Worm (Caenorhabditis elegans) whole organism, L2 larva: ENCODE measurements around the gene T02H6.6.

ENCODE experiments used
- C34F6.9 ChIP-seq: fragments of 150-350 bp; optimal IDR thresholded peaks from 2 replicates; lab custom pipeline; 2014; ENCODE audit warnings: missing biosample characterization, missing genetic modification characterization
- F13H6.1 ChIP-seq: sonication (generic microtip); optimal IDR thresholded peaks from 2 replicates; lab custom pipeline; 2016; ENCODE audit warnings: missing genetic modification characterization, missing compliant biosample characterization
- R02D3.7 ChIP-seq: fragments of 150-350 bp; optimal IDR thresholded peaks from 2 replicates; lab custom pipeline; 2014; ENCODE audit warnings: missing biosample characterization, missing genetic modification characterization
- aly-2 ChIP-seq: fragments of 150-350 bp; optimal IDR thresholded peaks from 2 replicates; lab custom pipeline; 2014; ENCODE audit warnings: missing biosample characterization, missing genetic modification characterization
- ama-1 ChIP-seq: fragments of 150-350 bp; optimal IDR thresholded peaks from 2 replicates; lab custom pipeline; 2018; ENCODE audit warnings: inconsistent platforms
- blmp-1 ChIP-seq: sonication (generic microtip); optimal IDR thresholded peaks from 2 replicates; lab custom pipeline; 2017; ENCODE audit warnings: missing genetic modification characterization, mild to moderate bottlenecking, missing compliant biosample characterization, antibody characterized with exemption, moderate library complexity; ENCODE audit not compliant: insufficient read depth
- ceh-16 ChIP-seq: fragments of 150-350 bp; optimal IDR thresholded peaks from 2 replicates; lab custom pipeline; 2014; ENCODE audit warnings: missing biosample characterization, missing genetic modification characterization
- ceh-82 ChIP-seq: fragments of 150-350 bp; optimal IDR thresholded peaks from 2 replicates; lab custom pipeline; 2014; ENCODE audit warnings: missing biosample characterization, missing genetic modification characterization
- dmd-4 ChIP-seq: sonication (generic microtip); optimal IDR thresholded peaks from 2 replicates; lab custom pipeline; 2017; ENCODE audit warnings: missing biosample characterization, missing genetic modification characterization
- egl-27 ChIP-seq: sonication (generic microtip); optimal IDR thresholded peaks from 3 replicates; lab custom pipeline; 2017; ENCODE audit warnings: missing biosample characterization, missing genetic modification reagents, missing genetic modification characterization
- elt-1 ChIP-seq: fragments of 150-350 bp; optimal IDR thresholded peaks from 2 replicates; lab custom pipeline; 2014; ENCODE audit warnings: missing biosample characterization, missing genetic modification characterization
- elt-3 ChIP-seq: sonication (generic microtip); optimal IDR thresholded peaks from 2 replicates; lab custom pipeline; 2017; ENCODE audit warnings: missing biosample characterization, missing genetic modification characterization
- fos-1 ChIP-seq: fragments of 150-350 bp; optimal IDR thresholded peaks from 2 replicates; lab custom pipeline; 2014; ENCODE audit warnings: missing biosample characterization, missing genetic modification characterization
- gmeb-1 ChIP-seq: fragments of 150-350 bp; optimal IDR thresholded peaks from 2 replicates; lab custom pipeline; 2014; ENCODE audit warnings: missing biosample characterization, missing genetic modification characterization
- lin-11 ChIP-seq: fragments of 150-350 bp; sonication (generic microtip); optimal IDR thresholded peaks from 2 replicates; lab custom pipeline; 2014; ENCODE audit warnings: missing biosample characterization, missing genetic modification characterization, inconsistent platforms, mixed read lengths
- lin-13 ChIP-seq: fragments of 150-350 bp; optimal IDR thresholded peaks from 2 replicates; lab custom pipeline; 2014; ENCODE audit warnings: missing biosample characterization, missing genetic modification reagents, missing genetic modification characterization
- lin-39 ChIP-seq: fragments of 150-350 bp; optimal IDR thresholded peaks from 2 replicates; lab custom pipeline; 2014; ENCODE audit warnings: missing biosample characterization, missing genetic modification reagents, missing genetic modification characterization
- lsy-2 ChIP-seq, 2 experiments: fragments of 150-350 bp in 1 of 2; sonication (generic microtip) in 1 of 2; optimal IDR thresholded peaks; 2 replicates each; lab custom pipeline; 2014 to 2017; ENCODE audit warnings: missing biosample characterization in 2 of 2, missing genetic modification characterization in 2 of 2
- mab-5 ChIP-seq: fragments of 150-350 bp; optimal IDR thresholded peaks from 2 replicates; lab custom pipeline; 2014; ENCODE audit warnings: missing biosample characterization, missing genetic modification characterization
- mbf-1 ChIP-seq: sonication (generic microtip); optimal IDR thresholded peaks from 2 replicates; lab custom pipeline; 2017; ENCODE audit warnings: missing biosample characterization, missing genetic modification characterization
- mdl-1 ChIP-seq, 2 experiments: fragments of 150-350 bp in 1 of 2; sonication (generic microtip) in 1 of 2; optimal IDR thresholded peaks; 2 replicates each; lab custom pipeline; 2017; ENCODE audit warnings: missing biosample characterization in 2 of 2, missing genetic modification characterization in 2 of 2
- nhr-11 ChIP-seq: fragments of 150-350 bp; optimal IDR thresholded peaks from 2 replicates; lab custom pipeline; 2014; ENCODE audit warnings: missing biosample characterization, missing genetic modification characterization
- nhr-129 ChIP-seq: fragments of 150-350 bp; optimal IDR thresholded peaks from 2 replicates; lab custom pipeline; 2014; ENCODE audit warnings: missing biosample characterization, missing genetic modification characterization
- nhr-21 ChIP-seq: fragments of 150-350 bp; optimal IDR thresholded peaks from 2 replicates; lab custom pipeline; 2014; ENCODE audit warnings: missing biosample characterization, missing genetic modification characterization
- nhr-23 ChIP-seq: fragments of 150-350 bp; optimal IDR thresholded peaks from 2 replicates; lab custom pipeline; 2014; ENCODE audit warnings: missing biosample characterization, missing genetic modification reagents, missing genetic modification characterization
- nhr-237 ChIP-seq: fragments of 150-350 bp; optimal IDR thresholded peaks from 2 replicates; lab custom pipeline; 2014; ENCODE audit warnings: missing biosample characterization, missing genetic modification characterization
- nhr-25 ChIP-seq: fragments of 150-350 bp; sonication (generic microtip); optimal IDR thresholded peaks from 3 replicates; lab custom pipeline; 2014; ENCODE audit warnings: missing biosample characterization, missing genetic modification characterization
- nhr-6 ChIP-seq: fragments of 150-350 bp; optimal IDR thresholded peaks from 2 replicates; lab custom pipeline; 2014; ENCODE audit warnings: missing biosample characterization, missing genetic modification characterization
- sem-4 ChIP-seq: fragments of 150-350 bp; optimal IDR thresholded peaks from 2 replicates; lab custom pipeline; 2014; ENCODE audit warnings: missing biosample characterization, missing genetic modification reagents, missing genetic modification characterization
- skn-1 ChIP-seq: sonication (generic microtip); optimal IDR thresholded peaks from 2 replicates; lab custom pipeline; 2017; ENCODE audit warnings: missing biosample characterization, missing genetic modification characterization
- sma-3 ChIP-seq: sonication (generic microtip); optimal IDR thresholded peaks from 2 replicates; lab custom pipeline; 2016; ENCODE audit warnings: missing genetic modification reagents, missing genetic modification characterization, missing compliant biosample characterization
- snpc-4 ChIP-seq: fragments of 150-350 bp; optimal IDR thresholded peaks from 2 replicates; lab custom pipeline; 2014; ENCODE audit warnings: missing biosample characterization, missing genetic modification characterization
- unc-39 ChIP-seq: fragments of 150-350 bp; optimal IDR thresholded peaks from 2 replicates; lab custom pipeline; 2014; ENCODE audit warnings: missing biosample characterization, missing genetic modification characterization
- unc-55 ChIP-seq: fragments of 150-350 bp; sonication (generic microtip); optimal IDR thresholded peaks from 3 replicates; lab custom pipeline; 2014; ENCODE audit warnings: missing biosample characterization, missing genetic modification reagents, missing genetic modification characterization
- zag-1 ChIP-seq: fragments of 150-350 bp; optimal IDR thresholded peaks from 2 replicates; lab custom pipeline; 2014; ENCODE audit warnings: missing biosample characterization, missing genetic modification characterization
- ztf-4 ChIP-seq: fragments of 150-350 bp; optimal IDR thresholded peaks from 2 replicates; lab custom pipeline; 2014; ENCODE audit warnings: missing biosample characterization, missing genetic modification characterization

T02H6.6 gene

DNA sequence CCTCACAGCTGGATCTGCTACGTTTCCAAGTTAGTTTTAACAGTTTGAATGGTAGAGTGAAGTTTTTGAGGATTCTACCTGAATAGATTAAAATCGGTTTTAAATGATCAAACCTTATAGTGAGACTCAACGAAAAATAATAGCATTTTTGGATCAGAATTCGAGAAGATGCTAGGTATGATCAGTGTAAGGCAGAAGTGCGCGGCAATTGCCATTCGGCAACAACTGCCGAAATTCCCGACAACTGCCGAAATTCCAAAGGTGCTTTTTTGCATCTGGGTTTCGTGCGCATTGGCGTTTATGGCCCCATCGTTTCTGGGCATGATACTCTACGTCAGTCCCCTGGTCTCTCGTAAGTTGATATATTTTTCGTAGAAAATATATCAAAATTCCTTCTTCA, at the start of gene T02H6.6:
Gene T02H6.6, plus strand, starts transcription at position 301 of the 400 bp plus-strand sequence.
- TF ChIP-seq gmeb-1 (no peak), R02D3.7 (tag; lab: Kevin White, UChicago) (no peak), nhr-129 (no peak), mbf-1 (tag; lab: Kevin White, UChicago) (no peak), nhr-11 (tag; lab: Kevin White, UChicago) (no peak), skn-1 (tag; lab: Kevin White, UChicago) (no peak), fos-1 (tag; lab: Kevin White, UChicago) (no peak), nhr-21 (tag; lab: Kevin White, UChicago) (no peak), dmd-4 (tag; lab: Kevin White, UChicago) (no peak), mdl-1 (tag; optimal IDR thresholded peaks at IDR 0.05; lab: Kevin White, UChicago) (no peak), zag-1 (tag; lab: Kevin White, UChicago) (no peak), mab-5 (tag; lab: Kevin White, UChicago) (no peak), elt-1 (tag; lab: Kevin White, UChicago) (no peak), F13H6.1 (tag; lab: Kevin White, UChicago) (no peak), sma-3 (no peak), ama-1 (lab: Kevin White, UChicago) (no peak), nhr-237 (tag; lab: Kevin White, UChicago) (no peak), ztf-4 (tag; lab: Kevin White, UChicago) (no peak)

ce11 chrII:633984-634383, 49.6 kb upstream of the T02H6.6 start, which contains the start of gene T04B8.1:
Gene T04B8.1, plus strand, starts transcription at chrII:634284.
- TF ChIP-seq mbf-1 (tag; lab: Kevin White, UChicago), result no peak

- TF ChIP-seq C34F6.9 (tag; lab: Kevin White, UChicago), result peak; percentile 12
- TF ChIP-seq F13H6.1 (tag; lab: Kevin White, UChicago), result no peak
Measured at ce11 chrII:639467-639866, 44.1 kb upstream of the T02H6.6 start, which contains the start of gene K07E8.6. Gene K07E8.6, minus strand, starts transcription at chrII:639567.

ce11 chrII:643733-644132, 39.8 kb upstream of the T02H6.6 start:
- TF ChIP-seq ceh-16 (tag; lab: Kevin White, UChicago) (no peak), mab-5 (tag; lab: Kevin White, UChicago) (no peak), unc-39 (tag; lab: Kevin White, UChicago) (no peak), blmp-1 (tag; lab: Kevin White, UChicago) (no peak), lin-13 (GFP tag; lab: Kevin White, UChicago) (no peak), nhr-6 (tag; lab: Kevin White, UChicago) (no peak), lin-11 (tag; lab: Kevin White, UChicago) (no peak), nhr-237 (tag; lab: Kevin White, UChicago) (no peak), dmd-4 (tag; lab: Kevin White, UChicago) (no peak), lsy-2 (tag; optimal IDR thresholded peaks at IDR 0.05; lab: Kevin White, UChicago) (no peak), ztf-4 (tag; lab: Kevin White, UChicago) (no peak), aly-2 (no peak), elt-1 (tag; lab: Kevin White, UChicago) (no peak)
- TF ChIP-seq, all 48 proteins: peak for 0

ce11 chrII:650321-651005, 33.1 kb upstream of the T02H6.6 start, which contains the start of the genes K07E8.7 and frpr-14:
Gene K07E8.7, minus strand, starts transcription at chrII:650367.
Gene frpr-14, plus strand, starts transcription at chrII:650955.
- TF ChIP-seq fos-1 (tag; lab: Kevin White, UChicago) (peak; percentile 7), lsy-2 (tag; optimal IDR thresholded peaks at IDR 0.05; lab: Kevin White, UChicago) (peak in 1 of 2 experiments; percentile 67), lin-39 (no peak), nhr-25 (tag; lab: Kevin White, UChicago) (no peak), nhr-11 (tag; lab: Kevin White, UChicago) (no peak), nhr-23 (no peak), dmd-4 (tag; lab: Kevin White, UChicago) (no peak), zag-1 (tag; lab: Kevin White, UChicago) (no peak), unc-55 (GFP tag; lab: Kevin White, UChicago) (peak; percentile 58), egl-27 (tag; lab: Kevin White, UChicago) (no peak), skn-1 (tag; lab: Kevin White, UChicago) (no peak), sem-4 (tag; lab: Kevin White, UChicago) (no peak), blmp-1 (tag; lab: Kevin White, UChicago) (no peak), snpc-4 (no peak), elt-3 (tag; lab: Kevin White, UChicago) (no peak), gmeb-1 (peak; percentile 31), ztf-4 (tag; lab: Kevin White, UChicago) (no peak), ceh-82 (tag; lab: Kevin White, UChicago) (no peak), nhr-129 (peak; percentile 10), ceh-16 (tag; lab: Kevin White, UChicago) (no peak), lin-13 (GFP tag; lab: Kevin White, UChicago) (no peak)
